Worm (Caenorhabditis elegans) whole organism, late embryonic: ENCODE data around the gene fbxa-85.

Experiments used
- C08G9.2 ChIP-seq: sonication (generic microtip); optimal IDR thresholded peaks from 2 replicates; lab custom pipeline; 2016; ENCODE audit warnings: mild to moderate bottlenecking, missing genetic modification characterization, moderate library complexity, missing compliant biosample characterization
- C38D4.7 ChIP-seq: fragments of 200-800 bp; sonication (Bioruptor generic); optimal IDR thresholded peaks from 2 replicates; lab custom pipeline; 2018; ENCODE audit warnings: mild to moderate bottlenecking, missing genetic modification characterization, moderate library complexity, missing compliant biosample characterization
- F13H6.1 ChIP-seq: sonication (generic microtip); optimal IDR thresholded peaks from 2 replicates; lab custom pipeline; 2016; ENCODE audit warnings: missing genetic modification characterization, missing compliant biosample characterization
- K02D7.2 ChIP-seq: sonication (generic microtip); optimal IDR thresholded peaks from 2 replicates; lab custom pipeline; 2017; ENCODE audit warnings: mild to moderate bottlenecking, missing genetic modification characterization, missing compliant biosample characterization
- K09A11.1 ChIP-seq: sonication (generic microtip); optimal IDR thresholded peaks from 2 replicates; lab custom pipeline; 2017; ENCODE audit warnings: antibody characterized with exemption, mild to moderate bottlenecking, missing genetic modification characterization, missing compliant biosample characterization; ENCODE audit not compliant: insufficient read depth
- Y22D7AL.16 ChIP-seq: sonication (generic microtip); optimal IDR thresholded peaks from 2 replicates; lab custom pipeline; 2016; ENCODE audit warnings: missing genetic modification characterization, missing compliant biosample characterization
- ahr-1 ChIP-seq: sonication (generic microtip); optimal IDR thresholded peaks from 2 replicates; lab custom pipeline; 2016; ENCODE audit warnings: missing genetic modification characterization, missing compliant biosample characterization
- ama-1 ChIP-seq: fragments of 150-350 bp; optimal IDR thresholded peaks from 2 replicates; lab custom pipeline; 2014
- ceh-14 ChIP-seq: sonication (generic microtip); optimal IDR thresholded peaks from 2 replicates; lab custom pipeline; 2016; ENCODE audit warnings: missing genotype, missing genetic modification characterization, missing compliant biosample characterization
- ceh-18 ChIP-seq: sonication (generic microtip); optimal IDR thresholded peaks from 2 replicates; lab custom pipeline; 2016; ENCODE audit warnings: missing genetic modification characterization, missing compliant biosample characterization
- ceh-19 ChIP-seq: fragments of 200-800 bp; sonication (Bioruptor generic); optimal IDR thresholded peaks from 2 replicates; lab custom pipeline; 2018; ENCODE audit warnings: mild to moderate bottlenecking, missing genetic modification characterization, missing compliant biosample characterization
- ceh-22 ChIP-seq: sonication (generic microtip); optimal IDR thresholded peaks from 2 replicates; lab custom pipeline; 2017; ENCODE audit warnings: missing biosample characterization, missing genetic modification characterization
- ceh-31 ChIP-seq: sonication (generic microtip); optimal IDR thresholded peaks from 2 replicates; lab custom pipeline; 2016; ENCODE audit warnings: missing genetic modification characterization, missing compliant biosample characterization
- ceh-34 ChIP-seq: sonication (generic microtip); optimal IDR thresholded peaks from 2 replicates; lab custom pipeline; 2016; ENCODE audit warnings: mild to moderate bottlenecking, missing genetic modification characterization, missing compliant biosample characterization
- ceh-45 ChIP-seq: fragments of 200-800 bp; sonication (Bioruptor generic); IDR thresholded peaks from 2 replicates; pipeline ENCODE4 v1.3.6; 2022; ENCODE audit warnings: missing genetic modification reagents, missing genetic modification characterization, missing compliant biosample characterization
- ceh-48 ChIP-seq: sonication (generic microtip); optimal IDR thresholded peaks from 2 replicates; lab custom pipeline; 2016; ENCODE audit warnings: missing genetic modification characterization, inconsistent platforms, missing compliant biosample characterization
- che-1 ChIP-seq: sonication (generic microtip); optimal IDR thresholded peaks from 2 replicates; lab custom pipeline; 2016; ENCODE audit warnings: mild to moderate bottlenecking, missing genetic modification characterization, missing compliant biosample characterization
- dmd-4 ChIP-seq: sonication (generic microtip); optimal IDR thresholded peaks from 2 replicates; lab custom pipeline; 2016; ENCODE audit warnings: borderline replicate concordance, missing genetic modification characterization, missing compliant biosample characterization
- dve-1 ChIP-seq: sonication (generic microtip); optimal IDR thresholded peaks from 2 replicates; lab custom pipeline; 2017; ENCODE audit warnings: antibody characterized with exemption, mild to moderate bottlenecking, missing genetic modification characterization, missing compliant biosample characterization
- elt-2 ChIP-seq: sonication (generic microtip); optimal IDR thresholded peaks from 2 replicates; lab custom pipeline; 2016; ENCODE audit warnings: missing genetic modification reagents, missing genetic modification characterization, missing compliant biosample characterization
- elt-4 ChIP-seq: sonication (generic microtip); optimal IDR thresholded peaks from 2 replicates; lab custom pipeline; 2016; ENCODE audit warnings: missing genetic modification characterization, missing compliant biosample characterization
- fkh-10 ChIP-seq: fragments of 150-350 bp; optimal IDR thresholded peaks from 2 replicates; lab custom pipeline; 2014; ENCODE audit warnings: missing biosample characterization, missing genetic modification reagents, missing genetic modification characterization
- fkh-6 ChIP-seq: sonication (generic microtip); optimal IDR thresholded peaks from 2 replicates; lab custom pipeline; 2016; ENCODE audit warnings: missing genetic modification characterization, missing compliant biosample characterization
- gmeb-2 ChIP-seq: sonication (generic microtip); optimal IDR thresholded peaks from 2 replicates; lab custom pipeline; 2016; ENCODE audit warnings: missing genetic modification characterization, inconsistent platforms, missing compliant biosample characterization
- hlh-8 ChIP-seq: sonication (generic microtip); optimal IDR thresholded peaks from 2 replicates; lab custom pipeline; 2016; ENCODE audit warnings: missing genotype, missing genetic modification characterization, missing compliant biosample characterization
- lim-6 ChIP-seq: sonication (generic microtip); optimal IDR thresholded peaks from 2 replicates; lab custom pipeline; 2016; ENCODE audit warnings: missing genetic modification characterization, missing compliant biosample characterization
- nfya-1 ChIP-seq: sonication (generic microtip); optimal IDR thresholded peaks from 2 replicates; lab custom pipeline; 2017; ENCODE audit warnings: missing genetic modification characterization, mild to moderate bottlenecking, missing compliant biosample characterization, antibody characterized with exemption, moderate library complexity
- nhr-11 ChIP-seq: fragments of 150-350 bp; optimal IDR thresholded peaks from 2 replicates; lab custom pipeline; 2014; ENCODE audit warnings: missing biosample characterization, missing genetic modification characterization
- npax-4 ChIP-seq: sonication (generic microtip); optimal IDR thresholded peaks from 2 replicates; lab custom pipeline; 2016; ENCODE audit warnings: missing genetic modification characterization, missing compliant biosample characterization
- pax-1 ChIP-seq: fragments of 150-350 bp; optimal IDR thresholded peaks from 2 replicates; lab custom pipeline; 2014; ENCODE audit warnings: missing biosample characterization, missing genetic modification characterization
- pha-2 ChIP-seq: sonication (generic microtip); optimal IDR thresholded peaks from 2 replicates; lab custom pipeline; 2017; ENCODE audit warnings: mild to moderate bottlenecking, missing genetic modification characterization, missing compliant biosample characterization
- pha-4 ChIP-seq: fragments of 150-350 bp; optimal IDR thresholded peaks from 2 replicates; lab custom pipeline; 2018; ENCODE audit warnings: missing biosample characterization, missing genetic modification reagents, missing genetic modification characterization
- pqm-1 ChIP-seq: sonication (generic microtip); optimal IDR thresholded peaks from 2 replicates; lab custom pipeline; 2016; ENCODE audit warnings: missing genetic modification characterization, missing compliant biosample characterization
- pros-1 ChIP-seq: fragments of 150-350 bp; optimal IDR thresholded peaks from 2 replicates; lab custom pipeline; 2014; ENCODE audit warnings: missing biosample characterization, missing genetic modification reagents, missing genetic modification characterization
- sdc-2 ChIP-seq: sonication (generic microtip); optimal IDR thresholded peaks from 2 replicates; lab custom pipeline; 2016; ENCODE audit warnings: missing genotype, missing genetic modification characterization, missing compliant biosample characterization
- sox-2 ChIP-seq: fragments of 200-800 bp; sonication (Bioruptor generic); IDR thresholded peaks from 2 replicates; pipeline ENCODE4 v1.3.6; 2022; ENCODE audit warnings: missing genetic modification reagents, missing genetic modification characterization, missing compliant biosample characterization
- sox-4 ChIP-seq: sonication (generic microtip); optimal IDR thresholded peaks from 2 replicates; lab custom pipeline; 2017; ENCODE audit warnings: mild to moderate bottlenecking, missing genetic modification characterization, inconsistent platforms, missing compliant biosample characterization
- syd-9 ChIP-seq: sonication (generic microtip); optimal IDR thresholded peaks from 2 replicates; lab custom pipeline; 2016; ENCODE audit warnings: mild to moderate bottlenecking, missing genetic modification characterization, moderate library complexity, missing compliant biosample characterization
- tbx-7 ChIP-seq: sonication (generic microtip); optimal IDR thresholded peaks from 2 replicates; lab custom pipeline; 2016; ENCODE audit warnings: missing genotype, missing genetic modification characterization, missing compliant biosample characterization
- unc-3 ChIP-seq, 2 experiments: fragments of 200-800 bp in 1 of 2; sonication (Bioruptor generic) in 1 of 2; sonication (generic microtip) in 1 of 2; conservative IDR thresholded peaks in 1 of 2; optimal IDR thresholded peaks in 1 of 2; 2 replicates each; pipeline versions ENCODE4 v1.3.6 to Lab custom; 2016 to 2022; ENCODE audit warnings: missing compliant biosample characterization in 2 of 2, missing genetic modification characterization in 2 of 2, missing genetic modification reagents in 1 of 2
- unc-42 ChIP-seq: sonication (generic microtip); optimal IDR thresholded peaks from 2 replicates; lab custom pipeline; 2016; ENCODE audit warnings: missing genotype, missing genetic modification characterization, missing compliant biosample characterization
- unc-86 ChIP-seq: sonication (generic microtip); optimal IDR thresholded peaks from 2 replicates; lab custom pipeline; 2016; ENCODE audit warnings: missing genetic modification characterization, missing compliant biosample characterization
- ztf-16 ChIP-seq: sonication (generic microtip); optimal IDR thresholded peaks from 2 replicates; lab custom pipeline; 2017; ENCODE audit warnings: missing genetic modification characterization, missing compliant biosample characterization

fbxa-85 gene

ce11 chrV:17217690-17218089 is 41.3 kb upstream of the fbxa-85 start, which contains the start of gene srbc-62:
Gene srbc-62, plus strand, starts transcription at chrV:17217990.
- no peak for TF ChIP-seq unc-3 (GFP tag; conservative IDR thresholded peaks at IDR 0.05; lab: Robert Waterston, UW)
- TF ChIP-seq unc-3 (tag; optimal IDR thresholded peaks at IDR 0.05; lab: Kevin White, UChicago) = no peak
- TF ChIP-seq pqm-1 (tag; lab: Kevin White, UChicago) = no peak
- TF ChIP-seq npax-4 = no peak
- no peak for TF ChIP-seq ceh-22 (tag; lab: Kevin White, UChicago)
- no peak for TF ChIP-seq sox-4 (tag; lab: Kevin White, UChicago)
- TF ChIP-seq ceh-19 (GFP tag; lab: Kevin White, UChicago) = no peak
- TF ChIP-seq C08G9.2 (tag; lab: Kevin White, UChicago) = no peak
- no peak for TF ChIP-seq dve-1 (tag; lab: Kevin White, UChicago)
- no peak for TF ChIP-seq ceh-48 (tag; lab: Kevin White, UChicago)

ce11 chrV:17220345-17220744 is 38.6 kb upstream of the fbxa-85 start, which contains the start of gene srh-109:
Gene srh-109, minus strand, starts transcription at chrV:17220445.
- TF ChIP-seq elt-4 (tag; lab: Kevin White, UChicago) (no peak), C38D4.7 (GFP tag; lab: Kevin White, UChicago) (no peak), ztf-16 (no peak), fkh-10 (no peak), unc-86 (tag; lab: Kevin White, UChicago) (no peak), sdc-2 (tag; lab: Kevin White, UChicago) (no peak), ceh-18 (tag; lab: Kevin White, UChicago) (no peak), lim-6 (tag; lab: Kevin White, UChicago) (no peak), npax-4 (no peak), pha-2 (tag; lab: Kevin White, UChicago) (no peak), ceh-45 (GFP tag; lab: Robert Waterston, UW) (no peak)

- TF ChIP-seq tbx-7 (no peak), ceh-31 (no peak), C08G9.2 (tag; lab: Kevin White, UChicago) (no peak), hlh-8 (tag; lab: Kevin White, UChicago) (no peak), pqm-1 (tag; lab: Kevin White, UChicago) (no peak), dmd-4 (no peak), pax-1 (no peak), K09A11.1 (tag; lab: Kevin White, UChicago) (no peak), C38D4.7 (GFP tag; lab: Kevin White, UChicago) (no peak), fkh-10 (no peak), pha-4 (tag; lab: Kevin White, UChicago) (no peak), F13H6.1 (tag; lab: Kevin White, UChicago) (no peak), nfya-1 (tag; lab: Kevin White, UChicago) (no peak)
Observed at ce11 chrV:17223305-17223704, 35.7 kb upstream of the fbxa-85 start, which contains the start of gene srh-252. Gene srh-252, minus strand, starts transcription at chrV:17223405.

ce11 chrV:17225389-17225788 is 33.6 kb upstream of the fbxa-85 start, which contains the start of gene scl-25:
Gene scl-25, plus strand, starts transcription at chrV:17225689.
- no peak for TF ChIP-seq unc-42 (tag; lab: Kevin White, UChicago)
- no peak for TF ChIP-seq Y22D7AL.16 (tag; lab: Kevin White, UChicago)
- TF ChIP-seq che-1 = no peak
- no peak for TF ChIP-seq ceh-34 (tag; lab: Kevin White, UChicago)
- no peak for TF ChIP-seq pha-4 (tag; lab: Kevin White, UChicago)
- no peak for TF ChIP-seq unc-3 (GFP tag; conservative IDR thresholded peaks at IDR 0.05; lab: Robert Waterston, UW)
- no peak for TF ChIP-seq unc-3 (tag; optimal IDR thresholded peaks at IDR 0.05; lab: Kevin White, UChicago)
- no peak for TF ChIP-seq sox-4 (tag; lab: Kevin White, UChicago)
- TF ChIP-seq nhr-11 = no peak
- TF ChIP-seq ztf-16 = no peak

- TF ChIP-seq ama-1 (lab: Kevin White, UChicago) = no peak
- no peak for TF ChIP-seq ahr-1 (tag; lab: Kevin White, UChicago)
- TF ChIP-seq ceh-14 (tag; lab: Kevin White, UChicago) = no peak
- no peak for TF ChIP-seq pros-1 (tag; lab: Kevin White, UChicago)
- TF ChIP-seq pqm-1 (tag; lab: Kevin White, UChicago) = no peak
- TF ChIP-seq ceh-45 (GFP tag; lab: Robert Waterston, UW) = no peak
- no peak for TF ChIP-seq unc-3 (GFP tag; conservative IDR thresholded peaks at IDR 0.05; lab: Robert Waterston, UW)
- TF ChIP-seq unc-3 (tag; optimal IDR thresholded peaks at IDR 0.05; lab: Kevin White, UChicago) = no peak
- no peak for TF ChIP-seq gmeb-2
- TF ChIP-seq syd-9 = no peak
- no peak for TF ChIP-seq sox-4 (tag; lab: Kevin White, UChicago)
- TF ChIP-seq pax-1 = no peak
- TF ChIP-seq elt-2 (tag; lab: Kevin White, UChicago) = no peak
- no peak for TF ChIP-seq pha-2 (tag; lab: Kevin White, UChicago)
- no peak for TF ChIP-seq K02D7.2 (tag; lab: Kevin White, UChicago)
- no peak for TF ChIP-seq sox-2
- no peak for TF ChIP-seq fkh-6 (tag; lab: Kevin White, UChicago)
- TF ChIP-seq K09A11.1 (tag; lab: Kevin White, UChicago) = no peak
- TF ChIP-seq ceh-18 (tag; lab: Kevin White, UChicago) = no peak
- no peak for TF ChIP-seq ztf-16
Observed at ce11 chrV:17226119-17226518, 32.8 kb upstream of the fbxa-85 start, which contains the start of gene srh-112. Gene srh-112, minus strand, starts transcription at chrV:17226219.
